Worm (Caenorhabditis elegans): Measurements from ENCODE around the gene pitr-3.

pitr-3 gene

ce11 chrV:9109281-9109680 is 31.9 kb downstream of the pitr-3 start, which contains the start of gene pqn-31:
pqn-31 (plus strand) TSS chrV:9109581.
- TF ChIP-seq fos-1 (tag; optimal IDR thresholded peaks at IDR 0.05) (no peak), sem-4 (tag; optimal IDR thresholded peaks at IDR 0.05) (no peak), mab-5 (tag; optimal IDR thresholded peaks at IDR 0.05) (no peak), lin-13 (GFP tag; optimal IDR thresholded peaks at IDR 0.05) (no peak), elt-1 (tag; optimal IDR thresholded peaks at IDR 0.05) (no peak), unc-39 (tag; optimal IDR thresholded peaks at IDR 0.05) (no peak), nhr-21 (tag; optimal IDR thresholded peaks at IDR 0.05) (no peak), nhr-23 (tag; optimal IDR thresholded peaks at IDR 0.05) (no peak), nhr-12 (tag; optimal IDR thresholded peaks at IDR 0.05) (no peak), egl-27 (tag; optimal IDR thresholded peaks at IDR 0.05) (no peak), skn-1 (tag; optimal IDR thresholded peaks at IDR 0.05) (no peak), dmd-4 (tag; optimal IDR thresholded peaks at IDR 0.05) (no peak), Y55F3AM.14 (GFP tag; optimal IDR thresholded peaks at IDR 0.05) (no peak), mbf-1 (tag; optimal IDR thresholded peaks at IDR 0.05) (no peak)

ce11 chrV:9108219-9108618 is 33.0 kb downstream of the pitr-3 start, which contains the start of gene F21C10.18:
F21C10.18 (plus strand) TSS chrV:9108519.
- TF ChIP-seq ceh-16 (tag; optimal IDR thresholded peaks at IDR 0.05): no peak
- no peak for TF ChIP-seq lin-39 (tag; optimal IDR thresholded peaks at IDR 0.05)
- TF ChIP-seq zag-1 (tag; optimal IDR thresholded peaks at IDR 0.05): no peak
- TF ChIP-seq nhr-25 (tag; optimal IDR thresholded peaks at IDR 0.05): no peak
- no peak for TF ChIP-seq unc-39 (tag; optimal IDR thresholded peaks at IDR 0.05)
- no peak for TF ChIP-seq lin-11 (tag; optimal IDR thresholded peaks at IDR 0.05)
- no peak for TF ChIP-seq unc-62 (GFP tag; optimal IDR thresholded peaks at IDR 0.05)
- no peak for TF ChIP-seq egl-27 (tag; optimal IDR thresholded peaks at IDR 0.05)
- TF ChIP-seq elt-1 (tag; optimal IDR thresholded peaks at IDR 0.05): no peak
- TF ChIP-seq nhr-21 (tag; optimal IDR thresholded peaks at IDR 0.05): no peak
- TF ChIP-seq ztf-4 (tag; optimal IDR thresholded peaks at IDR 0.05): no peak
- TF ChIP-seq gmeb-1 (tag; optimal IDR thresholded peaks at IDR 0.05): no peak
- no peak for TF ChIP-seq nhr-10 (tag; optimal IDR thresholded peaks at IDR 0.05)
- no peak for TF ChIP-seq ZK546.5 (tag; optimal IDR thresholded peaks at IDR 0.05)
- no peak for TF ChIP-seq alr-1 (tag; optimal IDR thresholded peaks at IDR 0.05)
- no peak for TF ChIP-seq fos-1 (tag; optimal IDR thresholded peaks at IDR 0.05)
- TF ChIP-seq skn-1 (tag; optimal IDR thresholded peaks at IDR 0.05): no peak
- no peak for TF ChIP-seq sem-4 (tag; optimal IDR thresholded peaks at IDR 0.05)

DNA sequence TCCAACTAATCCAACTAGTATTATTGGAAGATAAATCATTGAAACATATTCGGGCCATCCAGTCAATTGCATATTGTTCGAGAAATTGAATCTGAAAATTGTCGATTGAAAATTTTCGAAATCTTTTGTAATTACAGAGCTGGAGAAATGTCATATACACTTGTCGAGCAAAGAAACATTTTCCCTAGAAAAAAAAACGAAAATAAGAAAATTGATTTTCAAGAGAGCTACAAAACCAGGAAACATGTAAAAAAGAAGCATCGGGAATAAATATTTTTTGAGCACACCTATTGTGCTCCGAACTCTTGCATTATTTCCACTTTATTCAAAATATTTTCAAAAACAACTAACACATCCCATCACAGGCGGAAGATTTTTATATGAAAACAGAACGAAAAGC is 40.1 kb downstream of the pitr-3 start, which contains the start of gene frpr-6:
Gene frpr-6, minus strand, starts transcription at position 101 of the 400 bp plus-strand sequence.
- TF ChIP-seq Y55F3AM.14 (GFP tag; optimal IDR thresholded peaks at IDR 0.05) (no peak), ztf-4 (tag; optimal IDR thresholded peaks at IDR 0.05) (no peak), lin-39 (tag; optimal IDR thresholded peaks at IDR 0.05) (no peak), nhr-11 (tag; optimal IDR thresholded peaks at IDR 0.05) (no peak), fos-1 (tag; optimal IDR thresholded peaks at IDR 0.05) (no peak), lsy-2 (tag; optimal IDR thresholded peaks at IDR 0.05) (no peak), nhr-23 (tag; optimal IDR thresholded peaks at IDR 0.05) (no peak), mab-5 (tag; optimal IDR thresholded peaks at IDR 0.05) (no peak), unc-55 (GFP tag; optimal IDR thresholded peaks at IDR 0.05) (no peak), F13H6.1 (tag; optimal IDR thresholded peaks at IDR 0.05) (no peak), nhr-25 (tag; optimal IDR thresholded peaks at IDR 0.05) (no peak), snpc-4 (tag; optimal IDR thresholded peaks at IDR 0.05) (no peak), ceh-16 (tag; optimal IDR thresholded peaks at IDR 0.05) (no peak), lin-13 (GFP tag; optimal IDR thresholded peaks at IDR 0.05) (no peak), elt-1 (tag; optimal IDR thresholded peaks at IDR 0.05) (no peak)

- TF ChIP-seq fos-1 (tag; optimal IDR thresholded peaks at IDR 0.05) (peak; percentile 5), unc-62 (GFP tag; optimal IDR thresholded peaks at IDR 0.05) (no peak)
Observed at ce11 chrV:9098280-9098973, 42.8 kb downstream of the pitr-3 start, which contains the start of gene F21C10.9. F21C10.9 (minus strand) TSS chrV:9098696.

ce11 chrV:9097213-9097612 is 44.0 kb downstream of the pitr-3 start:
- TF ChIP-seq lin-13 (GFP tag; optimal IDR thresholded peaks at IDR 0.05) (no peak), mab-5 (tag; optimal IDR thresholded peaks at IDR 0.05) (no peak), ztf-11 (tag; optimal IDR thresholded peaks at IDR 0.05) (no peak), aly-2 (tag; optimal IDR thresholded peaks at IDR 0.05) (no peak), lsy-2 (tag; optimal IDR thresholded peaks at IDR 0.05) (no peak), ceh-16 (tag; optimal IDR thresholded peaks at IDR 0.05) (no peak), nhr-129 (tag; optimal IDR thresholded peaks at IDR 0.05) (peak; percentile 38), gmeb-1 (tag; optimal IDR thresholded peaks at IDR 0.05) (no peak)

All from whole organism, L2 larva.